Worm (Caenorhabditis elegans) whole organism, L4 larva: ENCODE data around the gene arle-14.

Experiments used
- F26F4.8 ChIP-seq: fragments of 200-800 bp; sonication (Bioruptor generic); conservative IDR thresholded peaks from 2 replicates; pipeline ENCODE4 v1.3.6; 2022; ENCODE audit warnings: missing genetic modification characterization, missing compliant biosample characterization
- F44E2.7 ChIP-seq: fragments of 200-800 bp; sonication (Bioruptor generic); IDR thresholded peaks from 2 replicates; pipeline ENCODE4 v2.1.2; 2022; ENCODE audit warnings: missing genetic modification characterization, missing compliant biosample characterization
- T20F7.1 ChIP-seq: fragments of 200-800 bp; sonication (Bioruptor generic); optimal IDR thresholded peaks from 2 replicates; lab custom pipeline; 2018; ENCODE audit warnings: mild to moderate bottlenecking, missing genetic modification characterization, missing compliant biosample characterization
- T26A8.4 ChIP-seq: fragments of 200-800 bp; sonication (Bioruptor generic); IDR thresholded peaks from 2 replicates; pipeline ENCODE4 v1.3.6; 2022; ENCODE audit warnings: missing genetic modification characterization, missing compliant biosample characterization
- Y105C5A.15 ChIP-seq: fragments of 200-800 bp; sonication (Bioruptor generic); IDR thresholded peaks from 2 replicates; pipeline ENCODE4 v1.3.6; 2022; ENCODE audit warnings: missing genetic modification characterization, missing compliant biosample characterization
- aha-1 ChIP-seq: fragments of 150-350 bp; peaks from one replicate; lab custom pipeline; 2014; ENCODE audit warnings: missing biosample characterization, missing genetic modification characterization
- ama-1 ChIP-seq: fragments of 150-350 bp; optimal IDR thresholded peaks from 2 replicates; lab custom pipeline; 2014; ENCODE audit warnings: inconsistent platforms, mixed read lengths
- ceh-82 ChIP-seq: sonication (generic microtip); optimal IDR thresholded peaks from 2 replicates; lab custom pipeline; 2017; ENCODE audit warnings: missing biosample characterization, missing genetic modification characterization
- cey-2 ChIP-seq: sonication (generic microtip); optimal IDR thresholded peaks from 3 replicates; lab custom pipeline; 2017; ENCODE audit warnings: missing genetic modification characterization, mild to moderate bottlenecking, missing compliant biosample characterization, antibody characterized with exemption, borderline replicate concordance; ENCODE audit not compliant: insufficient read depth
- daf-19 ChIP-seq: fragments of 200-800 bp; sonication (Bioruptor generic); conservative IDR thresholded peaks from 2 replicates; pipeline ENCODE4 v1.3.6; 2022; ENCODE audit warnings: missing genetic modification characterization, missing compliant biosample characterization
- daf-8 ChIP-seq: fragments of 200-800 bp; sonication (Bioruptor generic); IDR thresholded peaks from 2 replicates; pipeline ENCODE4 v1.3.6; 2022; ENCODE audit warnings: missing genetic modification characterization, missing compliant biosample characterization
- dmd-6 ChIP-seq: fragments of 200-800 bp; sonication (Bioruptor generic); IDR thresholded peaks from 2 replicates; pipeline ENCODE4 v1.3.6; 2022; ENCODE audit warnings: missing genetic modification reagents, missing genetic modification characterization, missing compliant biosample characterization
- dpl-1 ChIP-seq: fragments of 150-350 bp; optimal IDR thresholded peaks from 2 replicates; lab custom pipeline; 2014; ENCODE audit warnings: missing biosample characterization, missing genetic modification reagents, missing genetic modification characterization
- egl-43 ChIP-seq: fragments of 200-800 bp; sonication (Bioruptor generic); IDR thresholded peaks from 2 replicates; pipeline ENCODE4 v1.3.6; 2022; ENCODE audit warnings: missing genetic modification reagents, missing genetic modification characterization, missing compliant biosample characterization
- hif-1 ChIP-seq, 2 experiments: sonication (generic microtip); optimal IDR thresholded peaks; 2 replicates each; lab custom pipeline; 2016 to 2017; ENCODE audit warnings: missing compliant biosample characterization in 2 of 2, missing genetic modification characterization in 2 of 2, missing genetic modification reagents in 2 of 2, missing genotype in 2 of 2, mild to moderate bottlenecking in 1 of 2
- hlh-30 ChIP-seq: sonication (generic microtip); optimal IDR thresholded peaks from 2 replicates; lab custom pipeline; 2017; ENCODE audit warnings: antibody characterized with exemption, mild to moderate bottlenecking, missing genetic modification characterization, missing compliant biosample characterization; ENCODE audit not compliant: insufficient read depth
- hmg-1.1 ChIP-seq: fragments of 200-800 bp; sonication (Bioruptor generic); IDR thresholded peaks from 2 replicates; pipeline ENCODE4 v1.3.6; 2022; ENCODE audit warnings: missing genetic modification reagents, missing genetic modification characterization, missing compliant biosample characterization
- lin-13 ChIP-seq: fragments of 150-350 bp; optimal IDR thresholded peaks from 2 replicates; lab custom pipeline; 2014; ENCODE audit warnings: missing biosample characterization, missing genetic modification reagents, missing genetic modification characterization
- lin-38 ChIP-seq: fragments of 200-800 bp; sonication (Bioruptor generic); IDR thresholded peaks from 2 replicates; pipeline ENCODE4 v1.3.6; 2022; ENCODE audit warnings: missing genetic modification reagents, missing genetic modification characterization, missing compliant biosample characterization
- nhr-10 ChIP-seq: fragments of 150-350 bp; optimal IDR thresholded peaks from 2 replicates; lab custom pipeline; 2014; ENCODE audit warnings: missing biosample characterization, missing genetic modification characterization
- nhr-102 ChIP-seq: sonication (generic microtip); optimal IDR thresholded peaks from 2 replicates; lab custom pipeline; 2016; ENCODE audit warnings: mild to moderate bottlenecking, missing genetic modification characterization, moderate library complexity, missing compliant biosample characterization
- nhr-11 ChIP-seq: fragments of 150-350 bp; optimal IDR thresholded peaks from 2 replicates; lab custom pipeline; 2014; ENCODE audit warnings: missing biosample characterization, missing genetic modification characterization
- nhr-111 ChIP-seq: fragments of 200-800 bp; sonication (Bioruptor generic); optimal IDR thresholded peaks from 2 replicates; lab custom pipeline; 2018; ENCODE audit warnings: mild to moderate bottlenecking, missing genetic modification characterization, missing compliant biosample characterization
- nhr-28 ChIP-seq: fragments of 150-350 bp; optimal IDR thresholded peaks from 2 replicates; lab custom pipeline; 2014; ENCODE audit warnings: missing biosample characterization, missing genetic modification characterization
- pha-4 ChIP-seq, 2 experiments: fragments of 150-350 bp in 1 of 2; fragments of 200-800 bp in 1 of 2; sonication (Bioruptor generic) in 1 of 2; IDR thresholded peaks in 1 of 2; optimal IDR thresholded peaks in 1 of 2; 2 replicates each; pipeline versions ENCODE4 v1.3.6 to Lab custom; 2014 to 2022; ENCODE audit warnings: missing genetic modification characterization in 2 of 2, missing genetic modification reagents in 2 of 2, missing biosample characterization in 1 of 2, missing compliant biosample characterization in 1 of 2
- saeg-2 ChIP-seq: fragments of 200-800 bp; sonication (Bioruptor generic); IDR thresholded peaks from 2 replicates; pipeline ENCODE4 v1.3.6; 2022; ENCODE audit warnings: missing genetic modification reagents, missing genetic modification characterization, missing compliant biosample characterization
- skn-1 ChIP-seq: fragments of 150-350 bp; optimal IDR thresholded peaks from 2 replicates; lab custom pipeline; 2014; ENCODE audit warnings: missing biosample characterization, missing genetic modification characterization
- snpc-1.2 ChIP-seq: fragments of 200-800 bp; sonication (Bioruptor generic); IDR thresholded peaks from 2 replicates; pipeline ENCODE4 v1.3.6; 2022; ENCODE audit warnings: missing genetic modification reagents, missing genetic modification characterization, missing compliant biosample characterization
- spr-1 ChIP-seq: sonication (generic microtip); optimal IDR thresholded peaks from 2 replicates; lab custom pipeline; 2016; ENCODE audit warnings: mild to moderate bottlenecking, missing genetic modification characterization, missing compliant biosample characterization
- unc-62 ChIP-seq, 3 experiments: fragments of 150-350 bp in 1 of 3; sonication (generic microtip); optimal IDR thresholded peaks in 2 of 3; peaks in 1 of 3; 1 replicate in 1 of 3; 2 replicates in 2 of 3; lab custom pipeline; 2014 to 2017; ENCODE audit warnings: missing biosample characterization in 3 of 3, missing genetic modification characterization in 3 of 3, missing genetic modification reagents in 3 of 3, missing genotype in 1 of 3
- zfp-3 ChIP-seq: fragments of 200-800 bp; sonication (Bioruptor generic); conservative IDR thresholded peaks from 2 replicates; pipeline ENCODE4 v1.3.6; 2022; ENCODE audit warnings: missing genetic modification reagents, missing genetic modification characterization, missing compliant biosample characterization

The arle-14 gene

DNA sequence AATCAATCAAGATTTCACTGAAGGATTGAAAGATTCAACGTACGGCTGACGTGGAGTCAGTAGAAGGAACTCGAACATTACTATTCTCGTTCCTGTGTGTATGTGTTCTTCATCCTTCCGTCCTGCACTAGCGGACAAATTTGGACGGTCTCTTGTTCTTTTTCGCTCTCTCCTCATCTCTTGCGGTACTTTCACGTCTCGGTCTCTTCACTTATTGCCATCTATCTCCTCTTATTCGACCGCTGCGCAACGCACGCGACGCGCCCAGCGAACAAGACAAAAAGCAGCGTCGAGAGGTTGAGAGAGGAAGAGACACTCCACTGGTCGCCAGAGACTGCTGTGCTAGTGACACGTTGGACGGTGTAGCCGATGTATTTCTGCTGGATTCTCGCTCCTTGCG lies 22.8 kb downstream of the arle-14 start (continued):
- no peak for TF ChIP-seq daf-19 (GFP tag; lab: Robert Waterston, UW)
- TF ChIP-seq snpc-1.2 (GFP tag; lab: Robert Waterston, UW) = peak; percentile 57; the same call in 1 of the 2 replicates
- TF ChIP-seq T26A8.4 = peak; percentile 69
- TF ChIP-seq lin-13 (GFP tag; lab: Kevin White, UChicago) = peak; percentile 48
- peak; percentile 39 for TF ChIP-seq dmd-6 (GFP tag; lab: Robert Waterston, UW)
- TF ChIP-seq pha-4 (GFP tag; IDR thresholded peaks at IDR 0.05; lab: Robert Waterston, UW) = peak; percentile 17; the same call in 1 of the 2 replicates
- TF ChIP-seq pha-4 (tag; optimal IDR thresholded peaks at IDR 0.05; lab: Kevin White, UChicago) = no peak
- peak; percentile 26 for TF ChIP-seq dpl-1 (GFP tag; lab: Kevin White, UChicago)
- peak; percentile 64 for TF ChIP-seq hlh-30 (tag; lab: Kevin White, UChicago)
- peak; percentile 49; the same call in 1 of the 2 replicates for TF ChIP-seq lin-38 (GFP tag; lab: Robert Waterston, UW)

DNA sequence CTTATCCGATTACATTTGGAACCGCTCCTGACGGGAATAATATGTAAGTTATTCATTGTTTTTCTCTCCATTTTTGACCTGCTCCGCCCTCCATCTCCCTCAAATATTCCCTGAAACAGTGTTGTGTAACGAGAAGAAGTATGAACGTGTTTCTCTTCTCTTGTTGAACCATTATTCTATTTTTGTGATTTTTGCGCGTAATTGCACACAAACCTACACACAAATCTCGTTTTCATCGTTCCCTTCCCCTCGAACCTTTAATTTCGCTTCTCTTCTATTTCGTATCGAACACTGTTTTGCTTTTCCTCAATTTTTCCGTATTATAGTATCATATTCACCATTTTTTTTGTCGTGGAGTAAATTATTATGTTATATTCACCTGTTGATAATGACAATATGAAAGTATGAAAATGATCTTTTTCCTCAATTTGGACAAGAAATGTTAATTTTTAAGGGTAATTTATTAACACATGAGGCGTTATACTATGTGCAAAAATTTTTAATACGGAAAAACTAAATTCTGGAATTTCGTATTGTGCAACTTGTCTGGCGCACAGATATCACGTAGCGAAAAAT lies 24.6 kb downstream of the arle-14 start:
- TF ChIP-seq Y105C5A.15 (GFP tag; lab: Robert Waterston, UW) (0 out of 2 replicates have a peak, but pooled peaks have one; percentile 35), skn-1 (no peak), hmg-1.1 (GFP tag; lab: Robert Waterston, UW) (no peak), cey-2 (no peak), daf-19 (GFP tag; lab: Robert Waterston, UW) (peak; percentile 64; the same call in 1 of the 2 replicates), lin-13 (GFP tag; lab: Kevin White, UChicago) (no peak), ama-1 (lab: Kevin White, UChicago) (peak; percentile 67), egl-43 (no peak), unc-62 (GFP tag; optimal IDR thresholded peaks at IDR 0.05 in 1 of 2; lab: Kevin White, UChicago) (peak in 1 of 2 experiments; percentile 85), unc-62 (tag; optimal IDR thresholded peaks at IDR 0.05; lab: Kevin White, UChicago) (no peak)

DNA sequence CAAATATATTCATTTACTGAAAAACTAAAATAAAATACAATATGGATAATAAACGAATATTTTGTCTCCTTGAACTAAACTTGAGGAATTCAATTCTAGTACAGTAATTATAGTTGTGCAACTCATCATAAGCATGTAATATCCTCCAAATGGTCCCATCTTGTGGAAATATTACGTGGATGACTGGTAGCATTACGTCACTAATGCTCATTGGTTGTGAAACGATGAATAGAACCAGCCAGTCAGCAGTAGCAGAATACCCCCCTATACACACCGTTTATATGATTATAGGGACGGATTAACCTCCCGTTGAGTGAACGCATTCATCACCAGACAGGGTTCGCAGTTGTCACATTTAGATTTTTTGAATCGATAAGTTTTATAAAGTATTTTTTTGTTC lies 25.7 kb downstream of the arle-14 start:
- no peak for TF ChIP-seq saeg-2
- no peak for TF ChIP-seq pha-4 (GFP tag; IDR thresholded peaks at IDR 0.05; lab: Robert Waterston, UW)
- no peak for TF ChIP-seq pha-4 (tag; optimal IDR thresholded peaks at IDR 0.05; lab: Kevin White, UChicago)
- TF ChIP-seq hif-1 (tag; optimal IDR thresholded peaks at IDR 0.05; lab: Kevin White, UChicago) = no peak
- no peak for TF ChIP-seq T20F7.1 (GFP tag; lab: Kevin White, UChicago)
- TF ChIP-seq nhr-102 (tag; lab: Kevin White, UChicago) = no peak
- no peak for TF ChIP-seq unc-62 (GFP tag; optimal IDR thresholded peaks at IDR 0.05 in 1 of 2; lab: Kevin White, UChicago)
- TF ChIP-seq unc-62 (tag; optimal IDR thresholded peaks at IDR 0.05; lab: Kevin White, UChicago) = no peak
- no peak for TF ChIP-seq nhr-10 (tag; lab: Kevin White, UChicago)
- TF ChIP-seq spr-1 (tag; lab: Kevin White, UChicago) = no peak
- no peak for TF ChIP-seq aha-1
- no peak for TF ChIP-seq nhr-11 (tag; lab: Kevin White, UChicago)
- TF ChIP-seq F26F4.8 = no peak
- TF ChIP-seq ceh-82 (tag; lab: Kevin White, UChicago) = no peak
- no peak for TF ChIP-seq F44E2.7 (GFP tag; lab: Robert Waterston, UW)
- no peak for TF ChIP-seq zfp-3 (GFP tag; lab: Robert Waterston, UW)
- TF ChIP-seq nhr-28 (tag; lab: Kevin White, UChicago) = no peak
- TF ChIP-seq nhr-111 = no peak
- no peak for TF ChIP-seq daf-8

DNA sequence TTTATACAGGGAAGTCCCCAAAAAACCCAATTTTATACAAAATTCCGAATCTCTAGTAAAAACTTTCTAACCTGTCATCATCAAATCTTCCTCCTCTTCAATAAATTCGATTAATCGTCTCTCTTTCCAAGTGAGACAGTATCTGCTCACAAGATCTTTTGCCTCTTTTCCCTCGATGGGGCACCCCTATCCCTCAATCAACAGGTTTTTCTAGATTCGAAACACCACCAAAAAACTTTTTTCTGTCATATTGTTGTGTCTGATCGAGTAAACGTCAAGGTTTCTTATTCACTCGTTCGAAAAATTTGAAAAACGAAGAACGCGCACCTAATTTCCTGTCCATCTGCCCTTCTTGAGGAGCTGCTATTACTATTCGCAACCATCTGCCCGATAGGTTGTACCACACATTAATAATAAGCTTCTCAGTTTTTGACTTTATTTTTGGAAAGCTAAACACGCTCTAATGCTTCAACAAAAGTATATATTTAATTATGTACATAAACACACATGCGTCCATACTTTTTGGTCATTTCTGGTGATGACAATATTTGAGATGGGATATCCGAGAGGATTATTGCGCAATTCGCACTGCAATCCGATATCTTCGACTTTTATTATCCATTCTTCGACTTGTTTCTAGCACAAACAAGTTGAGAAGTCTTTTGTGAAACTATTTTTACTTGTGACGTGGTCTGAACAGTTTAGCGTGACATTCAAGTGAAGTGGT lies 26.6 kb downstream of the arle-14 start:
- TF ChIP-seq Y105C5A.15 (GFP tag; lab: Robert Waterston, UW) (no peak), unc-62 (GFP tag; optimal IDR thresholded peaks at IDR 0.05 in 1 of 2; lab: Kevin White, UChicago) (peak in 1 of 2 experiments; percentile 13), unc-62 (tag; optimal IDR thresholded peaks at IDR 0.05; lab: Kevin White, UChicago) (no peak), aha-1 (peak; percentile 93)
